Worm (Caenorhabditis elegans): ENCODE results near the gene pqn-83.

ce11 chrIII:13118460-13118859 is 19.2 kb upstream of the pqn-83 start:
- no peak for TF ChIP-seq nhr-76 (tag; optimal IDR thresholded peaks at IDR 0.05)
- no peak for TF ChIP-seq blmp-1 (tag; optimal IDR thresholded peaks at IDR 0.05)
- TF ChIP-seq lin-13 (tag; optimal IDR thresholded peaks at IDR 0.05): no peak
- no peak for TF ChIP-seq nhr-12 (tag; optimal IDR thresholded peaks at IDR 0.05)
- TF ChIP-seq elt-3 (tag; optimal IDR thresholded peaks at IDR 0.05): no peak
- TF ChIP-seq elt-1 (tag; optimal IDR thresholded peaks at IDR 0.05; ENCODE audit: borderline replicate concordance, insufficient read depth): no peak
- no peak for TF ChIP-seq sptf-1 (tag; optimal IDR thresholded peaks at IDR 0.05)
- TF ChIP-seq mep-1 (tag; optimal IDR thresholded peaks at IDR 0.05): no peak
- TF ChIP-seq nhr-2 (tag; optimal IDR thresholded peaks at IDR 0.05): no peak
- TF ChIP-seq nhr-28 (tag; optimal IDR thresholded peaks at IDR 0.05): no peak
- no peak for TF ChIP-seq drap-1 (GFP tag; optimal IDR thresholded peaks at IDR 0.05)
- no peak for TF ChIP-seq snpc-4 (tag; optimal IDR thresholded peaks at IDR 0.05)
- TF ChIP-seq ceh-43 (GFP tag; optimal IDR thresholded peaks at IDR 0.05): no peak
- TF ChIP-seq ceh-83 (GFP tag; optimal IDR thresholded peaks at IDR 0.05): no peak
